Worm (Caenorhabditis elegans): ENCODE results near the gene sssh-1.
A peak's percentile ranks its signal among the peaks of the same experiment; 100 is the strongest.

Gene sssh-1

ce11 chrX:14898205-14898604, 22.4 kb downstream of the sssh-1 start, which contains the start of gene lips-8:
Gene lips-8 (plus strand): TSS chrX:14898505.
- TF ChIP-seq mec-3 (tag; optimal IDR thresholded peaks at IDR 0.05; ENCODE audit: borderline replicate concordance) (no peak), ahr-1 (tag; optimal IDR thresholded peaks at IDR 0.05) (no peak), ceh-48 (tag; optimal IDR thresholded peaks at IDR 0.05) (no peak), pros-1 (tag; optimal IDR thresholded peaks at IDR 0.05) (no peak), F13H6.1 (tag; optimal IDR thresholded peaks at IDR 0.05) (no peak), ceh-6 (GFP tag; optimal IDR thresholded peaks at IDR 0.05) (no peak), hlh-13 (GFP tag; optimal IDR thresholded peaks at IDR 0.05) (no peak), tbx-2 (tag; optimal IDR thresholded peaks at IDR 0.05) (no peak), ceh-2 (tag; optimal IDR thresholded peaks at IDR 0.05) (no peak), hlh-30 (tag; optimal IDR thresholded peaks at IDR 0.05; ENCODE audit: insufficient read depth) (no peak), lin-11 (tag; optimal IDR thresholded peaks at IDR 0.05) (no peak), K09A11.1 (tag; optimal IDR thresholded peaks at IDR 0.05; ENCODE audit: insufficient read depth) (no peak)

- TF ChIP-seq ceh-18 (tag; optimal IDR thresholded peaks at IDR 0.05) (no peak), elt-2 (tag; optimal IDR thresholded peaks at IDR 0.05) (peak; percentile 41)
Observed at ce11 chrX:14900487-14900886, 24.7 kb downstream of the sssh-1 start.

- TF ChIP-seq unc-42 (tag; optimal IDR thresholded peaks at IDR 0.05) (no peak), ceh-18 (tag; optimal IDR thresholded peaks at IDR 0.05) (no peak), elt-2 (tag; optimal IDR thresholded peaks at IDR 0.05) (no peak), Y22D7AL.16 (tag; optimal IDR thresholded peaks at IDR 0.05) (no peak), ztf-16 (tag; optimal IDR thresholded peaks at IDR 0.05) (no peak)
Observed at ce11 chrX:14903424-14903823, 27.7 kb downstream of the sssh-1 start.

ce11 chrX:14905161-14905560, 29.4 kb downstream of the sssh-1 start, which contains the start of gene hex-5:
Gene hex-5 (minus strand): TSS chrX:14905261.
- TF ChIP-seq K09A11.1 (tag; optimal IDR thresholded peaks at IDR 0.05; ENCODE audit: insufficient read depth): no peak

ce11 chrX:14907257-14907801, 31.6 kb downstream of the sssh-1 start:
- TF ChIP-seq C38D4.7 (GFP tag; optimal IDR thresholded peaks at IDR 0.05) (no peak), dve-1 (tag; optimal IDR thresholded peaks at IDR 0.05) (no peak), nfya-1 (tag; optimal IDR thresholded peaks at IDR 0.05) (no peak), ref-2 (tag; optimal IDR thresholded peaks at IDR 0.05) (no peak), pha-4 (tag; optimal IDR thresholded peaks at IDR 0.05) (no peak), ceh-6 (GFP tag; optimal IDR thresholded peaks at IDR 0.05) (no peak), elt-2 (tag; optimal IDR thresholded peaks at IDR 0.05) (peak; percentile 68)

- TF ChIP-seq unc-42 (tag; optimal IDR thresholded peaks at IDR 0.05): no peak
- TF ChIP-seq dmd-4 (tag; optimal IDR thresholded peaks at IDR 0.05; ENCODE audit: borderline replicate concordance): no peak
- no peak for TF ChIP-seq ceh-9 (tag; optimal IDR thresholded peaks at IDR 0.05)
- no peak for TF ChIP-seq elt-2 (tag; optimal IDR thresholded peaks at IDR 0.05)
- TF ChIP-seq unc-3 (GFP tag; conservative IDR thresholded peaks at IDR 0.05): no peak
- no peak for TF ChIP-seq unc-3 (tag; optimal IDR thresholded peaks at IDR 0.05)
- no peak for TF ChIP-seq dve-1 (tag; optimal IDR thresholded peaks at IDR 0.05)
- TF ChIP-seq unc-86 (tag; optimal IDR thresholded peaks at IDR 0.05): no peak
- no peak for TF ChIP-seq gmeb-2 (tag; optimal IDR thresholded peaks at IDR 0.05)
- TF ChIP-seq hlh-15 (tag; optimal IDR thresholded peaks at IDR 0.05): no peak
Observed at ce11 chrX:14910689-14911088, 34.9 kb downstream of the sssh-1 start.

- no peak for TF ChIP-seq C38D4.7 (GFP tag; optimal IDR thresholded peaks at IDR 0.05)
- peak; percentile 18 for TF ChIP-seq unc-42 (tag; optimal IDR thresholded peaks at IDR 0.05)
Observed at ce11 chrX:14916767-14917166, 41.0 kb downstream of the sssh-1 start.

All from whole organism, late embryonic.